Fruit fly (Drosophila melanogaster) whole organism, wandering third instar larva: ENCODE data around the gene Actn.

Source experiments
- CG9705 ChIP-seq: fragments of 200-800 bp; sonication (Bioruptor generic); optimal IDR thresholded peaks from 2 replicates; lab custom pipeline; 2018; ENCODE audit warnings: missing biosample characterization, mild to moderate bottlenecking, missing genetic modification characterization
- Hr78 ChIP-seq: fragments of >200 bp; optimal IDR thresholded peaks from 2 replicates; lab custom pipeline; 2017; ENCODE audit warnings: missing biosample characterization, missing genetic modification characterization
- Hr83 ChIP-seq: fragments of 200-300 bp; sonication (Bioruptor generic); optimal IDR thresholded peaks from 2 replicates; lab custom pipeline; 2016; ENCODE audit warnings: missing biosample characterization, mild to moderate bottlenecking, missing genetic modification characterization, moderate library complexity; ENCODE audit not compliant: poor library complexity, severe bottlenecking
- OdsH ChIP-seq: fragments of 200-800 bp; sonication (Bioruptor generic); optimal IDR thresholded peaks from 2 replicates; lab custom pipeline; 2016; ENCODE audit warnings: missing biosample characterization, mild to moderate bottlenecking, missing genetic modification characterization
- Rel ChIP-seq, 2 experiments: fragments of 200-800 bp; sonication (Bioruptor generic) in 1 of 2; optimal IDR thresholded peaks; 2 replicates in 1 of 2; 3 replicates in 1 of 2; lab custom pipeline; 2016 to 2019; ENCODE audit warnings: mild to moderate bottlenecking in 2 of 2, missing biosample characterization in 2 of 2, missing genetic modification characterization in 2 of 2, moderate library complexity in 1 of 2
- br ChIP-seq: fragments of 200-800 bp; sonication (Bioruptor generic); optimal IDR thresholded peaks from 2 replicates; lab custom pipeline; 2016; ENCODE audit warnings: missing biosample characterization, missing genetic modification characterization
- fru ChIP-seq: fragments of 200-800 bp; sonication (Bioruptor generic); optimal IDR thresholded peaks from 3 replicates; lab custom pipeline; 2016; ENCODE audit warnings: missing biosample characterization, mild to moderate bottlenecking, missing genetic modification characterization
- h ChIP-seq: fragments of 200-800 bp; sonication (Bioruptor generic); optimal IDR thresholded peaks from 3 replicates; lab custom pipeline; 2016; ENCODE audit warnings: missing biosample characterization, mild to moderate bottlenecking, missing genetic modification characterization
- pan ChIP-seq: fragments of >200 bp; optimal IDR thresholded peaks from 2 replicates; lab custom pipeline; 2017
- rgr ChIP-seq: fragments of 200-800 bp; sonication (Bioruptor generic); optimal IDR thresholded peaks from 3 replicates; lab custom pipeline; 2016; ENCODE audit warnings: missing biosample characterization, mild to moderate bottlenecking, missing genetic modification characterization
- sage ChIP-seq: fragments of 200-800 bp; sonication (Bioruptor generic); optimal IDR thresholded peaks from 2 replicates; lab custom pipeline; 2016; ENCODE audit warnings: missing biosample characterization, mild to moderate bottlenecking, missing genetic modification characterization
- sv ChIP-seq: fragments of 200-800 bp; sonication (Bioruptor generic); optimal IDR thresholded peaks from 3 replicates; lab custom pipeline; 2016; ENCODE audit warnings: missing biosample characterization, missing genetic modification characterization
- usp ChIP-seq: fragments of >200 bp; optimal IDR thresholded peaks from 2 replicates; lab custom pipeline; 2017; ENCODE audit warnings: missing biosample characterization, missing genetic modification characterization

dm6 chrX:1995653-1996052 is 46.5 kb downstream of the Actn start:
- TF ChIP-seq Hr78 (GFP tag; lab: Kevin White, UChicago): no peak
- TF ChIP-seq usp: no peak
- TF ChIP-seq CG9705: no peak
- TF ChIP-seq h (GFP tag; lab: Kevin White, UChicago): no peak
- no peak for TF ChIP-seq Hr83 (GFP tag; lab: Kevin White, UChicago)
- no peak for TF ChIP-seq br (GFP tag; lab: Kevin White, UChicago)
- no peak for TF ChIP-seq Rel (GFP tag; optimal IDR thresholded peaks at IDR 0.05; lab: Kevin White, UChicago)
- no peak for TF ChIP-seq Rel (tag; optimal IDR thresholded peaks at IDR 0.05; lab: Kevin White, UChicago)
- no peak for TF ChIP-seq sv (GFP tag; lab: Kevin White, UChicago)
- no peak for TF ChIP-seq OdsH (GFP tag; lab: Kevin White, UChicago)
- TF ChIP-seq rgr (GFP tag; lab: Kevin White, UChicago): no peak
- no peak for TF ChIP-seq fru
- no peak for TF ChIP-seq sage (GFP tag; lab: Kevin White, UChicago)
- no peak for TF ChIP-seq pan (lab: Kevin White, UChicago)
